Worm (Caenorhabditis elegans): Measurements from ENCODE around the gene C16C8.27.
"Not testable (repeated sequence)": the region's sequence is repeated elsewhere in the genome, so short reads cannot be mapped to it uniquely, and the experiment has no call there.

C16C8.27 gene

ce11 chrII:3449514-3449913 lies 8.0 kb downstream of the C16C8.27 start, which contains the start of gene C16C8.14:
Gene C16C8.14, plus strand, starts transcription at chrII:3449814.
- TF ChIP-seq unc-42, ceh-2, ceh-14 (tag; optimal IDR thresholded peaks at IDR 0.05): not testable (repeated sequence)

ce11 chrII:3452421-3452820 lies 10.9 kb downstream of the C16C8.27 start, which contains the start of gene C16C8.12:
Gene C16C8.12, plus strand, starts transcription at chrII:3452721.
- TF ChIP-seq ztf-16 (tag; optimal IDR thresholded peaks at IDR 0.05) (no peak), npax-4 (tag; optimal IDR thresholded peaks at IDR 0.05) (no peak), ceh-9 (tag; optimal IDR thresholded peaks at IDR 0.05) (no peak), mec-3 (tag; optimal IDR thresholded peaks at IDR 0.05; ENCODE audit: borderline replicate concordance) (no peak), Y22D7AL.16 (tag; optimal IDR thresholded peaks at IDR 0.05) (no peak), sox-2 (GFP tag; IDR thresholded peaks at IDR 0.05) (no peak), hlh-13 (GFP tag; optimal IDR thresholded peaks at IDR 0.05) (no peak), ceh-22 (tag; optimal IDR thresholded peaks at IDR 0.05) (no peak), fkh-6 (tag; optimal IDR thresholded peaks at IDR 0.05) (no peak), hlh-15 (tag; optimal IDR thresholded peaks at IDR 0.05) (no peak), fkh-10 (GFP tag; optimal IDR thresholded peaks at IDR 0.05) (no peak), tbx-7 (tag; optimal IDR thresholded peaks at IDR 0.05) (no peak), ceh-31 (tag; optimal IDR thresholded peaks at IDR 0.05) (no peak), ets-4 (tag; optimal IDR thresholded peaks at IDR 0.05) (no peak)

ce11 chrII:3453521-3453920 lies 12.0 kb downstream of the C16C8.27 start, which contains the start of gene C16C8.11:
Gene C16C8.11, plus strand, starts transcription at chrII:3453708.
- TF ChIP-seq pag-3 (tag; optimal IDR thresholded peaks at IDR 0.05; ENCODE audit: borderline replicate concordance) = no peak
- TF ChIP-seq fax-1 (tag; optimal IDR thresholded peaks at IDR 0.05) = no peak
- no peak for TF ChIP-seq ceh-18 (tag; optimal IDR thresholded peaks at IDR 0.05)
- no peak for TF ChIP-seq eyg-1 (tag; optimal IDR thresholded peaks at IDR 0.05)
- no peak for TF ChIP-seq hlh-15 (tag; optimal IDR thresholded peaks at IDR 0.05)

ce11 chrII:3458209-3458608 lies 16.7 kb downstream of the C16C8.27 start, which contains the start of the genes C16C8.26 and C16C8.19:
Gene C16C8.26, minus strand, starts transcription at chrII:3458309.
Gene C16C8.19, plus strand, starts transcription at chrII:3458487.
- no peak for TF ChIP-seq nfya-1 (tag; optimal IDR thresholded peaks at IDR 0.05)
- no peak for TF ChIP-seq ttx-3 (tag; optimal IDR thresholded peaks at IDR 0.05)
- no peak for TF ChIP-seq sdc-2 (tag; optimal IDR thresholded peaks at IDR 0.05)
- no peak for TF ChIP-seq ceh-18 (tag; optimal IDR thresholded peaks at IDR 0.05)
- no peak for TF ChIP-seq fkh-10 (GFP tag; optimal IDR thresholded peaks at IDR 0.05)
- TF ChIP-seq ahr-1 (tag; optimal IDR thresholded peaks at IDR 0.05) = no peak
- TF ChIP-seq lim-6 (tag; optimal IDR thresholded peaks at IDR 0.05) = no peak
- no peak for TF ChIP-seq ceh-14 (tag; optimal IDR thresholded peaks at IDR 0.05)
- TF ChIP-seq lin-11 (tag; optimal IDR thresholded peaks at IDR 0.05) = no peak

- TF ChIP-seq elt-2 (tag; optimal IDR thresholded peaks at IDR 0.05) (no peak), dve-1 (tag; optimal IDR thresholded peaks at IDR 0.05) (peak; percentile 79)
Observed at ce11 chrII:3459199-3459598, 17.7 kb downstream of the C16C8.27 start.

ce11 chrII:3460048-3460447 lies 18.6 kb downstream of the C16C8.27 start, which contains the start of gene C16C8.7:
Gene C16C8.7, minus strand, starts transcription at chrII:3460148.
- no peak for TF ChIP-seq C08G9.2 (tag; optimal IDR thresholded peaks at IDR 0.05)
- no peak for TF ChIP-seq dmd-4 (tag; optimal IDR thresholded peaks at IDR 0.05; ENCODE audit: borderline replicate concordance)
- TF ChIP-seq sdc-2 (tag; optimal IDR thresholded peaks at IDR 0.05) = no peak
- TF ChIP-seq hlh-6 (tag; optimal IDR thresholded peaks at IDR 0.05) = no peak
- TF ChIP-seq unc-3 (GFP tag; conservative IDR thresholded peaks at IDR 0.05) = no peak
- no peak for TF ChIP-seq unc-3 (tag; optimal IDR thresholded peaks at IDR 0.05)
- no peak for TF ChIP-seq tbx-2 (tag; optimal IDR thresholded peaks at IDR 0.05)
- no peak for TF ChIP-seq zip-5 (tag; optimal IDR thresholded peaks at IDR 0.05)
- no peak for TF ChIP-seq sox-2 (GFP tag; IDR thresholded peaks at IDR 0.05)
- TF ChIP-seq ceh-45 (GFP tag; IDR thresholded peaks at IDR 0.05) = no peak
- no peak for TF ChIP-seq unc-55 (GFP tag; optimal IDR thresholded peaks at IDR 0.05)
